Fruit fly (Drosophila melanogaster) whole organism, embryonic: Measurements from ENCODE around the gene Cyp303a1.
A peak's percentile ranks its signal among the peaks of the same experiment; 100 is the strongest.

Experiments
- Aef1 ChIP-seq: fragments of 200-800 bp; sonication (Bioruptor generic); IDR thresholded peaks from 3 replicates; pipeline ENCODE4 v1.3.6; 2022; ENCODE audit warnings: missing biosample characterization, missing genetic modification characterization
- CG12299 ChIP-seq: fragments of 200-800 bp; sonication (Bioruptor generic); optimal IDR thresholded peaks from 2 replicates; lab custom pipeline; 2018; ENCODE audit warnings: missing biosample characterization, mild to moderate bottlenecking, missing genetic modification characterization
- CG12391 ChIP-seq: fragments of 200-800 bp; sonication (Bioruptor generic); optimal IDR thresholded peaks from 3 replicates; lab custom pipeline; 2018; ENCODE audit warnings: missing biosample characterization, mild to moderate bottlenecking, missing genetic modification characterization, moderate library complexity
- CG12942 ChIP-seq: fragments of 200-800 bp; sonication (Bioruptor generic); optimal IDR thresholded peaks from 3 replicates; lab custom pipeline; 2016; ENCODE audit warnings: missing biosample characterization, missing genetic modification characterization
- CG14710 ChIP-seq: fragments of 200-800 bp; sonication (Bioruptor generic); optimal IDR thresholded peaks from 3 replicates; lab custom pipeline; 2019; ENCODE audit warnings: missing biosample characterization, mild to moderate bottlenecking, missing genetic modification characterization, moderate library complexity
- CG15696 ChIP-seq: fragments of 200-800 bp; sonication (Bioruptor generic); optimal IDR thresholded peaks from 2 replicates; lab custom pipeline; 2019; ENCODE audit warnings: missing biosample characterization, mild to moderate bottlenecking, missing genetic modification characterization, moderate library complexity
- CG17359 ChIP-seq: fragments of 200-800 bp; sonication (Bioruptor generic); optimal IDR thresholded peaks from 3 replicates; lab custom pipeline; 2018; ENCODE audit warnings: missing biosample characterization, mild to moderate bottlenecking, missing genetic modification characterization, moderate library complexity
- CG2712 ChIP-seq: fragments of 200-800 bp; optimal IDR thresholded peaks from 3 replicates; lab custom pipeline; 2019; ENCODE audit warnings: missing biosample characterization, mild to moderate bottlenecking, missing genetic modification characterization, moderate library complexity
- CG2875 ChIP-seq: fragments of 200-800 bp; sonication (Bioruptor generic); optimal IDR thresholded peaks from 2 replicates; lab custom pipeline; 2017; ENCODE audit warnings: missing biosample characterization, mild to moderate bottlenecking, missing genetic modification characterization, missing genetic modification reagents
- CG31224 ChIP-seq: fragments of 200-800 bp; sonication (Bioruptor generic); IDR thresholded peaks from 2 replicates; pipeline ENCODE4 v1.3.6; 2022; ENCODE audit warnings: missing biosample characterization, missing genetic modification characterization
- CG31365 ChIP-seq: fragments of 200-800 bp; sonication (Bioruptor generic); optimal IDR thresholded peaks from 2 replicates; lab custom pipeline; 2018; ENCODE audit warnings: missing biosample characterization, mild to moderate bottlenecking, missing genetic modification characterization
- CG4404 ChIP-seq: fragments of 200-800 bp; sonication (Bioruptor generic); IDR thresholded peaks from 2 replicates; pipeline ENCODE4 v1.3.6; 2022; ENCODE audit warnings: missing biosample characterization, missing genetic modification characterization
- CG4730 ChIP-seq: fragments of 200-800 bp; sonication (Bioruptor generic); IDR thresholded peaks from 2 replicates; pipeline ENCODE4 v1.3.6; 2022; ENCODE audit warnings: missing biosample characterization, missing genetic modification characterization
- CG5180 ChIP-seq: fragments of 200-800 bp; sonication (Bioruptor generic); optimal IDR thresholded peaks from 3 replicates; lab custom pipeline; 2017; ENCODE audit warnings: missing biosample characterization, missing genetic modification characterization, mild to moderate bottlenecking, moderate library complexity, missing genetic modification reagents
- CG6791 ChIP-seq: fragments of 200-800 bp; sonication (Bioruptor generic); IDR thresholded peaks from 3 replicates; pipeline ENCODE4 v1.3.6; 2022; ENCODE audit warnings: missing biosample characterization, missing genetic modification characterization; ENCODE audit not compliant: partially characterized antibody
- CG7357 ChIP-seq: fragments of 200-800 bp; sonication (Bioruptor generic); IDR thresholded peaks from 3 replicates; pipeline ENCODE4 v1.3.6; 2022; ENCODE audit warnings: missing biosample characterization, missing genetic modification characterization
- CG7372 ChIP-seq: fragments of 200-800 bp; sonication (Bioruptor generic); IDR thresholded peaks from 2 replicates; pipeline ENCODE4 v1.3.6; 2022; ENCODE audit warnings: missing biosample characterization, missing genetic modification characterization
- CG7556 ChIP-seq: fragments of 200-800 bp; sonication (Bioruptor generic); optimal IDR thresholded peaks from 2 replicates; lab custom pipeline; 2017; ENCODE audit warnings: missing biosample characterization, mild to moderate bottlenecking, missing genetic modification characterization
- CG7786 ChIP-seq: fragments of 200-800 bp; sonication (Bioruptor generic); optimal IDR thresholded peaks from 2 replicates; lab custom pipeline; 2016; ENCODE audit warnings: missing biosample characterization, missing genetic modification characterization
- CG7987 ChIP-seq: fragments of 200-800 bp; sonication (Bioruptor generic); optimal IDR thresholded peaks from 2 replicates; lab custom pipeline; 2018; ENCODE audit warnings: missing biosample characterization, mild to moderate bottlenecking, missing genetic modification characterization, moderate library complexity
- CG8388 ChIP-seq: fragments of 200-800 bp; sonication (Bioruptor generic); optimal IDR thresholded peaks from 2 replicates; lab custom pipeline; 2019; ENCODE audit warnings: missing biosample characterization, mild to moderate bottlenecking, missing genetic modification characterization, moderate library complexity
- CG9797 ChIP-seq: fragments of 200-800 bp; sonication (Bioruptor generic); optimal IDR thresholded peaks from 3 replicates; lab custom pipeline; 2018; ENCODE audit warnings: missing biosample characterization, mild to moderate bottlenecking, missing genetic modification characterization
- Camta ChIP-seq: fragments of 200-800 bp; sonication (Bioruptor generic); optimal IDR thresholded peaks from 2 replicates; lab custom pipeline; 2016; ENCODE audit warnings: missing biosample characterization, missing genetic modification characterization
- Dip3 ChIP-seq: fragments of 200-800 bp; sonication (Bioruptor generic); optimal IDR thresholded peaks from 3 replicates; lab custom pipeline; 2016; ENCODE audit warnings: missing biosample characterization, missing genetic modification characterization
- HmgZ ChIP-seq: fragments of 200-800 bp; sonication (Bioruptor generic); optimal IDR thresholded peaks from 2 replicates; lab custom pipeline; 2018; ENCODE audit warnings: missing biosample characterization, mild to moderate bottlenecking, missing genetic modification characterization
- Jarid2 ChIP-seq: fragments of 200-800 bp; sonication (Bioruptor generic); optimal IDR thresholded peaks from 3 replicates; lab custom pipeline; 2017; ENCODE audit warnings: mild to moderate bottlenecking, missing biosample characterization, missing genetic modification reagents, missing genetic modification characterization
- Lhr ChIP-seq: fragments of 200-800 bp; sonication (Bioruptor generic); optimal IDR thresholded peaks from 3 replicates; lab custom pipeline; 2017; ENCODE audit warnings: mild to moderate bottlenecking, missing biosample characterization, missing genetic modification reagents, missing genetic modification characterization
- Mes4 ChIP-seq: fragments of 200-800 bp; sonication (Bioruptor generic); optimal IDR thresholded peaks from 2 replicates; lab custom pipeline; 2016; ENCODE audit warnings: missing biosample characterization, missing genetic modification characterization
- Rfx ChIP-seq: fragments of 200-800 bp; sonication (Bioruptor generic); IDR thresholded peaks from 2 replicates; pipeline ENCODE4 v1.3.6; 2022; ENCODE audit warnings: missing biosample characterization, missing genetic modification characterization
- Xbp1 ChIP-seq: fragments of 200-800 bp; sonication (Bioruptor generic); optimal IDR thresholded peaks from 3 replicates; lab custom pipeline; 2016; ENCODE audit warnings: missing biosample characterization, mild to moderate bottlenecking, missing genetic modification characterization
- ash1 ChIP-seq: fragments of 200-800 bp; sonication (Bioruptor generic); optimal IDR thresholded peaks from 2 replicates; lab custom pipeline; 2018; ENCODE audit warnings: missing biosample characterization, mild to moderate bottlenecking, missing genetic modification characterization
- bigmax ChIP-seq: fragments of 200-800 bp; sonication (Bioruptor generic); optimal IDR thresholded peaks from 2 replicates; lab custom pipeline; 2018; ENCODE audit warnings: missing biosample characterization, mild to moderate bottlenecking, missing genetic modification characterization
- chinmo ChIP-seq: fragments of 200-800 bp; sonication (Bioruptor generic); IDR thresholded peaks from 4 replicates; pipeline ENCODE4 v1.3.6; 2022; ENCODE audit warnings: missing biosample characterization, missing genetic modification characterization; ENCODE audit not compliant: partially characterized antibody
- ci ChIP-seq: fragments of 200-800 bp; sonication (Bioruptor generic); IDR thresholded peaks from 3 replicates; pipeline ENCODE4 v1.3.6; 2022; ENCODE audit warnings: missing biosample characterization, missing genetic modification characterization
- ewg ChIP-seq: fragments of 200-800 bp; sonication (Bioruptor generic); optimal IDR thresholded peaks from 3 replicates; lab custom pipeline; 2017; ENCODE audit warnings: mild to moderate bottlenecking, missing biosample characterization, missing genetic modification reagents, missing genetic modification characterization
- gfzf ChIP-seq: fragments of 200-800 bp; sonication (Bioruptor generic); optimal IDR thresholded peaks from 2 replicates; lab custom pipeline; 2016; ENCODE audit warnings: missing biosample characterization, mild to moderate bottlenecking, missing genetic modification characterization, moderate library complexity
- h ChIP-seq: fragments of >200 bp; optimal IDR thresholded peaks from 2 replicates; lab custom pipeline; 2017
- hth ChIP-seq: fragments of >200 bp; optimal IDR thresholded peaks from 2 replicates; lab custom pipeline; 2017; ENCODE audit warnings: inconsistent platforms
- kay ChIP-seq: fragments of 200-800 bp; sonication (Bioruptor generic); optimal IDR thresholded peaks from 2 replicates; lab custom pipeline; 2016; ENCODE audit warnings: missing biosample characterization, missing genetic modification characterization
- kni ChIP-seq: fragments of 200-800 bp; sonication (Bioruptor generic); optimal IDR thresholded peaks from 3 replicates; lab custom pipeline; 2017; ENCODE audit warnings: mild to moderate bottlenecking, missing biosample characterization, missing genetic modification reagents, missing genetic modification characterization
- mld ChIP-seq: fragments of 200-800 bp; sonication (Bioruptor generic); IDR thresholded peaks from 3 replicates; pipeline ENCODE4 v1.3.6; 2022; ENCODE audit warnings: missing biosample characterization, missing genetic modification characterization; ENCODE audit not compliant: partially characterized antibody
- oc ChIP-seq: fragments of 200-800 bp; sonication (Bioruptor generic); optimal IDR thresholded peaks from 2 replicates; lab custom pipeline; 2018; ENCODE audit warnings: missing biosample characterization, mild to moderate bottlenecking, missing genetic modification characterization, moderate library complexity
- org-1 ChIP-seq: fragments of 200-800 bp; sonication (Bioruptor generic); optimal IDR thresholded peaks from 2 replicates; lab custom pipeline; 2017; ENCODE audit warnings: missing biosample characterization, missing genetic modification characterization
- row ChIP-seq: fragments of 200-800 bp; sonication (Bioruptor generic); IDR thresholded peaks from 3 replicates; pipeline ENCODE4 v1.3.6; 2022; ENCODE audit warnings: missing biosample characterization, missing genetic modification characterization
- sens-2 ChIP-seq: fragments of 200-800 bp; sonication (Bioruptor generic); IDR thresholded peaks from 2 replicates; pipeline ENCODE4 v1.3.6; 2022; ENCODE audit warnings: missing biosample characterization, missing genetic modification characterization
- trem ChIP-seq: fragments of 200-800 bp; optimal IDR thresholded peaks from 3 replicates; lab custom pipeline; 2019; ENCODE audit warnings: missing biosample characterization, mild to moderate bottlenecking, missing genetic modification characterization, moderate library complexity
- vnd ChIP-seq: fragments of 200-800 bp; sonication (Bioruptor generic); IDR thresholded peaks from 3 replicates; pipeline ENCODE4 v1.3.6; 2022; ENCODE audit warnings: missing biosample characterization, missing genetic modification characterization; ENCODE audit not compliant: partially characterized antibody
- wdn ChIP-seq: fragments of 200-800 bp; sonication (Bioruptor generic); IDR thresholded peaks from 2 replicates; pipeline ENCODE4 v1.3.6; 2022; ENCODE audit warnings: missing biosample characterization, missing genetic modification characterization
- zen2 ChIP-seq: fragments of 200-800 bp; sonication (Bioruptor generic); IDR thresholded peaks from 3 replicates; pipeline ENCODE4 v1.3.6; 2022; ENCODE audit warnings: missing biosample characterization, missing genetic modification characterization; ENCODE audit not compliant: partially characterized antibody
- zf30C ChIP-seq: fragments of 200-800 bp; sonication (Bioruptor generic); optimal IDR thresholded peaks from 3 replicates; lab custom pipeline; 2018; ENCODE audit warnings: missing biosample characterization, mild to moderate bottlenecking, missing genetic modification characterization

The Cyp303a1 gene

dm6 chr2L:16261576-16262217 lies 32.3 kb upstream of the Cyp303a1 start, which contains the start of the genes twe and CG4935 (continued):
- no peak for TF ChIP-seq ci (GFP tag; lab: Robert Waterston, UW)
- TF ChIP-seq gfzf (GFP tag; lab: Kevin White, UChicago) = peak; percentile 55
- TF ChIP-seq Xbp1 (GFP tag; lab: Kevin White, UChicago) = peak; percentile 48
- TF ChIP-seq trem (tag; lab: Kevin White, UChicago) = peak; percentile 31
- no peak for TF ChIP-seq CG6791 (GFP tag; lab: Robert Waterston, UW)
- TF ChIP-seq CG17359 (tag; lab: Kevin White, UChicago) = no peak
- TF ChIP-seq Lhr = no peak
- no peak for TF ChIP-seq chinmo (GFP tag; lab: Robert Waterston, UW)
- no peak for TF ChIP-seq Camta
- TF ChIP-seq bigmax (GFP tag; lab: Kevin White, UChicago) = no peak
- peak; percentile 1 for TF ChIP-seq HmgZ (tag; lab: Kevin White, UChicago)
- no peak for TF ChIP-seq org-1 (GFP tag; lab: Kevin White, UChicago)
- peak; percentile 3 for TF ChIP-seq CG12299
- peak; percentile 1 for TF ChIP-seq CG2712
- TF ChIP-seq CG8388 (GFP tag; lab: Kevin White, UChicago) = peak; percentile 30
- peak; percentile 2 for TF ChIP-seq CG7556 (GFP tag; lab: Kevin White, UChicago)
- TF ChIP-seq ash1 (GFP tag; lab: Kevin White, UChicago) = no peak
- TF ChIP-seq vnd (GFP tag; lab: Robert Waterston, UW) = no peak
- no peak for TF ChIP-seq CG31365 (tag; lab: Kevin White, UChicago)
- no peak for TF ChIP-seq CG4730
- no peak for TF ChIP-seq sens-2
- TF ChIP-seq h = no peak
- TF ChIP-seq oc (tag; lab: Kevin White, UChicago) = no peak
- TF ChIP-seq hth (lab: Kevin White, UChicago) = no peak
- no peak for TF ChIP-seq Mes4 (GFP tag; lab: Kevin White, UChicago)
- no peak for TF ChIP-seq Rfx (GFP tag; lab: Robert Waterston, UW)
- TF ChIP-seq zen2 = no peak
- TF ChIP-seq CG7786 (GFP tag; lab: Kevin White, UChicago) = no peak
- TF ChIP-seq CG9797 (GFP tag; lab: Kevin White, UChicago) = peak; percentile 19
- no peak for TF ChIP-seq kni (GFP tag; lab: Kevin White, UChicago)
- TF ChIP-seq CG7987 = no peak
- peak; percentile 20 for TF ChIP-seq zf30C (GFP tag; lab: Kevin White, UChicago)
- TF ChIP-seq CG7372 = no peak
- TF ChIP-seq CG2875 = no peak
- TF ChIP-seq CG12391 (tag; lab: Kevin White, UChicago) = peak; percentile 18
- no peak for TF ChIP-seq CG5180 (GFP tag; lab: Kevin White, UChicago)
- TF ChIP-seq CG4404 = no peak
- no peak for TF ChIP-seq Jarid2 (GFP tag; lab: Kevin White, UChicago)
- no peak for TF ChIP-seq CG12942 (GFP tag; lab: Kevin White, UChicago)
- peak; percentile 29 for TF ChIP-seq kay
- no peak for TF ChIP-seq CG7357 (GFP tag; lab: Robert Waterston, UW)
- no peak for TF ChIP-seq wdn
- TF ChIP-seq CG15696 = no peak
- peak; percentile 26; the same call in 1 of the 3 replicates for TF ChIP-seq row (GFP tag; lab: Robert Waterston, UW)
- TF ChIP-seq Dip3 (GFP tag; lab: Kevin White, UChicago) = no peak
- peak; percentile 34 for TF ChIP-seq CG14710 (tag; lab: Kevin White, UChicago)
- TF ChIP-seq Aef1 (GFP tag; lab: Robert Waterston, UW) = no peak
- no peak for TF ChIP-seq mld (GFP tag; lab: Robert Waterston, UW)
- TF ChIP-seq ewg (GFP tag; lab: Kevin White, UChicago) = peak; percentile 22
- no peak for TF ChIP-seq CG31224 (GFP tag; lab: Robert Waterston, UW)
